Worm (Caenorhabditis elegans) whole organism, young adult: Measurements from ENCODE around the gene trpp-6.

Experiments
- F37B4.10 ChIP-seq: fragments of 200-800 bp; sonication (Bioruptor generic); IDR thresholded peaks from 2 replicates; pipeline ENCODE4 v1.3.6; 2022; ENCODE audit warnings: missing genetic modification characterization, missing compliant biosample characterization
- F49E8.2 ChIP-seq: sonication (generic microtip); optimal IDR thresholded peaks from 3 replicates; lab custom pipeline; 2017; ENCODE audit warnings: missing genetic modification characterization, mild to moderate bottlenecking, missing compliant biosample characterization, antibody characterized with exemption, moderate library complexity; ENCODE audit not compliant: insufficient read depth
- F52B5.7 ChIP-seq: sonication (generic microtip); optimal IDR thresholded peaks from 2 replicates; lab custom pipeline; 2016; ENCODE audit warnings: mild to moderate bottlenecking, missing genetic modification characterization, missing compliant biosample characterization
- F57C9.4 ChIP-seq: sonication (generic microtip); optimal IDR thresholded peaks from 2 replicates; lab custom pipeline; 2017; ENCODE audit warnings: mild to moderate bottlenecking, missing genetic modification characterization, missing compliant biosample characterization
- K11D2.4 ChIP-seq: fragments of 200-800 bp; sonication (Bioruptor generic); IDR thresholded peaks from 2 replicates; pipeline ENCODE4 v1.3.6; 2022; ENCODE audit warnings: missing genetic modification reagents, missing genetic modification characterization, missing compliant biosample characterization
- Y67H2A.10 ChIP-seq: fragments of 200-800 bp; sonication (Bioruptor generic); conservative IDR thresholded peaks from 2 replicates; pipeline ENCODE4 v1.3.6; 2022; ENCODE audit warnings: missing genetic modification reagents, missing genetic modification characterization, missing compliant biosample characterization
- athp-1 ChIP-seq: sonication (generic microtip); optimal IDR thresholded peaks from 2 replicates; lab custom pipeline; 2017; ENCODE audit warnings: mild to moderate bottlenecking, missing genetic modification characterization, missing compliant biosample characterization
- attf-3 ChIP-seq: fragments of 200-800 bp; sonication (Bioruptor generic); conservative IDR thresholded peaks from 2 replicates; pipeline ENCODE4 v1.3.6; 2022; ENCODE audit warnings: missing genetic modification reagents, missing genetic modification characterization, missing compliant biosample characterization
- attf-5 ChIP-seq: fragments of 200-800 bp; sonication (Bioruptor generic); optimal IDR thresholded peaks from 2 replicates; lab custom pipeline; 2018; ENCODE audit warnings: mild to moderate bottlenecking, missing genetic modification characterization, missing compliant biosample characterization
- attf-6 ChIP-seq: fragments of 200-800 bp; sonication (Bioruptor generic); IDR thresholded peaks from 2 replicates; pipeline ENCODE4 v1.3.6; 2022; ENCODE audit warnings: missing genetic modification reagents, missing genetic modification characterization, missing compliant biosample characterization
- ceh-40 ChIP-seq: fragments of 200-800 bp; sonication (Bioruptor generic); IDR thresholded peaks from 2 replicates; pipeline ENCODE4 v1.3.6; 2022; ENCODE audit warnings: missing genetic modification characterization, missing compliant biosample characterization
- die-1 ChIP-seq: sonication (generic microtip); optimal IDR thresholded peaks from 2 replicates; lab custom pipeline; 2016; ENCODE audit warnings: missing genotype, mild to moderate bottlenecking, missing genetic modification characterization, missing compliant biosample characterization
- efl-1 ChIP-seq: fragments of 150-350 bp; optimal IDR thresholded peaks from 2 replicates; lab custom pipeline; 2014; ENCODE audit warnings: missing biosample characterization, missing genetic modification reagents, missing genetic modification characterization
- egl-44 ChIP-seq: fragments of 200-800 bp; sonication (Bioruptor generic); IDR thresholded peaks from 2 replicates; pipeline ENCODE4 v1.3.6; 2022; ENCODE audit warnings: missing genetic modification reagents, missing genetic modification characterization, missing compliant biosample characterization
- egrh-3 ChIP-seq: fragments of 200-800 bp; sonication (Bioruptor generic); IDR thresholded peaks from 2 replicates; pipeline ENCODE4 v1.3.6; 2022; ENCODE audit warnings: missing genetic modification reagents, missing genetic modification characterization, missing compliant biosample characterization
- gei-17 ChIP-seq: fragments of 200-800 bp; sonication (Bioruptor generic); optimal IDR thresholded peaks from 2 replicates; lab custom pipeline; 2018; ENCODE audit warnings: mild to moderate bottlenecking, missing genetic modification characterization, missing compliant biosample characterization
- him-1 ChIP-seq: sonication (generic microtip); optimal IDR thresholded peaks from 2 replicates; lab custom pipeline; 2016; ENCODE audit warnings: missing genotype, missing genetic modification reagents, missing genetic modification characterization, missing compliant biosample characterization
- hrde-1 ChIP-seq: sonication (generic microtip); optimal IDR thresholded peaks from 2 replicates; lab custom pipeline; 2016; ENCODE audit warnings: missing genetic modification characterization, mild to moderate bottlenecking, missing compliant biosample characterization, moderate library complexity, missing genotype, missing genetic modification reagents, borderline replicate concordance
- hsf-1 ChIP-seq: fragments of 200-800 bp; sonication (Bioruptor generic); IDR thresholded peaks from 2 replicates; pipeline ENCODE4 v1.3.6; 2022; ENCODE audit warnings: missing genetic modification reagents, missing genetic modification characterization, missing compliant biosample characterization
- lag-1 ChIP-seq: fragments of 200-800 bp; sonication (Bioruptor generic); IDR thresholded peaks from 2 replicates; pipeline ENCODE4 v1.3.6; 2022; ENCODE audit warnings: missing genetic modification reagents, missing genetic modification characterization, missing compliant biosample characterization
- let-607 ChIP-seq, 2 experiments: fragments of 200-800 bp in 1 of 2; sonication (Bioruptor generic) in 1 of 2; sonication (generic microtip) in 1 of 2; optimal IDR thresholded peaks; 2 replicates each; lab custom pipeline; 2016 to 2018; ENCODE audit warnings: mild to moderate bottlenecking in 2 of 2, missing compliant biosample characterization in 2 of 2, missing genetic modification characterization in 2 of 2, moderate library complexity in 2 of 2, missing genotype in 1 of 2
- lin-35 ChIP-seq, 3 experiments: fragments of 150-350 bp in 2 of 3; sonication (generic microtip) in 1 of 3; optimal IDR thresholded peaks; 2 replicates each; lab custom pipeline; 2014 to 2018; ENCODE audit warnings: missing biosample characterization in 3 of 3, missing genetic modification characterization in 3 of 3, missing genetic modification reagents in 3 of 3
- lin-54 ChIP-seq: fragments of 200-800 bp; sonication (Bioruptor generic); optimal IDR thresholded peaks from 2 replicates; lab custom pipeline; 2018; ENCODE audit warnings: mild to moderate bottlenecking, missing genetic modification characterization, missing compliant biosample characterization
- lsy-27 ChIP-seq: sonication (generic microtip); optimal IDR thresholded peaks from 2 replicates; lab custom pipeline; 2017; ENCODE audit warnings: missing genetic modification characterization, mild to moderate bottlenecking, missing compliant biosample characterization, antibody characterized with exemption, missing genotype, borderline replicate concordance; ENCODE audit not compliant: insufficient read depth
- nhr-120 ChIP-seq: fragments of 200-800 bp; sonication (Bioruptor generic); IDR thresholded peaks from 2 replicates; pipeline ENCODE4 v1.3.6; 2022; ENCODE audit warnings: missing genetic modification characterization, missing compliant biosample characterization
- nhr-27 ChIP-seq: fragments of 200-800 bp; sonication (Bioruptor generic); optimal IDR thresholded peaks from 2 replicates; lab custom pipeline; 2018; ENCODE audit warnings: mild to moderate bottlenecking, missing genetic modification characterization, moderate library complexity, missing compliant biosample characterization
- nhr-80 ChIP-seq: sonication (generic microtip); optimal IDR thresholded peaks from 2 replicates; lab custom pipeline; 2016; ENCODE audit warnings: missing genetic modification characterization, missing compliant biosample characterization
- nhr-90 ChIP-seq: sonication (generic microtip); optimal IDR thresholded peaks from 2 replicates; lab custom pipeline; 2016; ENCODE audit warnings: missing genotype, mild to moderate bottlenecking, missing genetic modification characterization, missing compliant biosample characterization
- pbrm-1 ChIP-seq: fragments of 200-800 bp; sonication (Bioruptor generic); IDR thresholded peaks from 2 replicates; pipeline ENCODE4 v1.3.6; 2022; ENCODE audit warnings: missing genetic modification reagents, missing genetic modification characterization, missing compliant biosample characterization
- pha-4 ChIP-seq: fragments of 150-350 bp; sonication (generic microtip); optimal IDR thresholded peaks from 2 replicates; lab custom pipeline; 2014; ENCODE audit warnings: missing biosample characterization, missing genetic modification reagents, missing genetic modification characterization
- rcor-1 ChIP-seq: fragments of 200-800 bp; sonication (Bioruptor generic); IDR thresholded peaks from 2 replicates; pipeline ENCODE4 v1.3.6; 2022; ENCODE audit warnings: missing genetic modification reagents, missing genetic modification characterization, missing compliant biosample characterization
- snpc-1.1 ChIP-seq: sonication (generic microtip); optimal IDR thresholded peaks from 2 replicates; lab custom pipeline; 2017; ENCODE audit warnings: missing genetic modification characterization, mild to moderate bottlenecking, missing compliant biosample characterization, antibody characterized with exemption, moderate library complexity, missing genotype, missing genetic modification reagents; ENCODE audit not compliant: insufficient read depth
- snpc-4 ChIP-seq, 5 experiments: fragments of 150-350 bp in 1 of 5; sonication (generic microtip) in 4 of 5; optimal IDR thresholded peaks; 2 replicates each; lab custom pipeline; 2014 to 2018; ENCODE audit warnings: missing genetic modification characterization in 5 of 5, missing biosample characterization in 3 of 5, antibody characterized with exemption in 2 of 5, mild to moderate bottlenecking in 2 of 5, missing compliant biosample characterization in 2 of 5, missing genotype in 2 of 5, moderate library complexity in 2 of 5, missing genetic modification reagents in 1 of 5
- sptf-2 ChIP-seq: fragments of 200-800 bp; sonication (Bioruptor generic); optimal IDR thresholded peaks from 2 replicates; lab custom pipeline; 2018; ENCODE audit warnings: mild to moderate bottlenecking, missing genetic modification characterization, missing compliant biosample characterization
- xnd-1 ChIP-seq: sonication (generic microtip); optimal IDR thresholded peaks from 2 replicates; lab custom pipeline; 2016; ENCODE audit warnings: missing genotype, missing genetic modification reagents, missing genetic modification characterization, missing compliant biosample characterization
- ztf-18 ChIP-seq: sonication (generic microtip); optimal IDR thresholded peaks from 2 replicates; lab custom pipeline; 2016; ENCODE audit warnings: missing genotype, mild to moderate bottlenecking, missing genetic modification characterization, missing compliant biosample characterization
- ztf-25 ChIP-seq: fragments of 200-800 bp; sonication (Bioruptor generic); IDR thresholded peaks from 2 replicates; pipeline ENCODE4 v1.3.6; 2022; ENCODE audit warnings: missing genetic modification reagents, missing genetic modification characterization, missing compliant biosample characterization
- ztf-28 ChIP-seq: fragments of 200-800 bp; sonication (Bioruptor generic); IDR thresholded peaks from 2 replicates; pipeline ENCODE4 v1.3.6; 2022; ENCODE audit warnings: missing genetic modification reagents, missing genetic modification characterization, missing compliant biosample characterization

The trpp-6 gene

ce11 chrV:9991610-9992009 is at the start of gene trpp-6, which contains the start of gene rde-1:
Gene trpp-6, plus strand, starts transcription at chrV:9991895.
Gene rde-1, minus strand, starts transcription at chrV:9991642.
- TF ChIP-seq let-607 (tag; optimal IDR thresholded peaks at IDR 0.05; lab: Kevin White, UChicago) = no peak

- TF ChIP-seq K11D2.4 (GFP tag; lab: Robert Waterston, UW) (no peak), lag-1 (GFP tag; lab: Robert Waterston, UW) (no peak), F57C9.4 (no peak), ceh-40 (GFP tag; lab: Robert Waterston, UW) (no peak)
Observed at ce11 chrV:9943039-9943438, 48.7 kb upstream of the trpp-6 start, which contains the start of gene fipr-12. Gene fipr-12, plus strand, starts transcription at chrV:9943339.

ce11 chrV:9944093-9944492 is 47.6 kb upstream of the trpp-6 start, which contains the start of gene sre-28:
Gene sre-28, plus strand, starts transcription at chrV:9944393.
- TF ChIP-seq hsf-1 (GFP tag; lab: Robert Waterston, UW) (no peak), him-1 (tag; lab: Kevin White, UChicago) (no peak), attf-6 (GFP tag; lab: Robert Waterston, UW) (no peak), efl-1 (no peak), snpc-1.1 (tag; lab: Kevin White, UChicago) (no peak), ztf-28 (no peak), F49E8.2 (tag; lab: Kevin White, UChicago) (no peak), lin-54 (GFP tag; lab: Kevin White, UChicago) (no peak), hrde-1 (tag; lab: Kevin White, UChicago) (no peak), athp-1 (tag; lab: Kevin White, UChicago) (no peak), lin-35 (GFP tag; optimal IDR thresholded peaks at IDR 0.05; lab: Kevin White, UChicago) (no peak), Y67H2A.10 (no peak), nhr-90 (tag; lab: Kevin White, UChicago) (no peak)

- TF ChIP-seq attf-3 (GFP tag; lab: Robert Waterston, UW) = no peak
- no peak for TF ChIP-seq rcor-1 (GFP tag; lab: Robert Waterston, UW)
- no peak for TF ChIP-seq nhr-90 (tag; lab: Kevin White, UChicago)
- no peak for TF ChIP-seq Y67H2A.10
- no peak for TF ChIP-seq egl-44 (GFP tag; lab: Robert Waterston, UW)
Observed at ce11 chrV:9948840-9949239, 42.9 kb upstream of the trpp-6 start, which contains the start of gene nlp-58. Gene nlp-58, minus strand, starts transcription at chrV:9948940.

ce11 chrV:9950861-9951260 is 40.8 kb upstream of the trpp-6 start, which contains the start of gene ttr-46:
Gene ttr-46, plus strand, starts transcription at chrV:9951233.
- TF ChIP-seq nhr-27 (tag; lab: Kevin White, UChicago) (no peak), nhr-80 (tag; lab: Kevin White, UChicago) (peak; percentile 69)

ce11 chrV:9952396-9952795 is 39.3 kb upstream of the trpp-6 start, which contains the start of gene mam-5:
Gene mam-5, plus strand, starts transcription at chrV:9952699.
- no peak for TF ChIP-seq die-1 (tag; lab: Kevin White, UChicago)
- TF ChIP-seq egrh-3 = no peak
- no peak for TF ChIP-seq snpc-1.1 (tag; lab: Kevin White, UChicago)
- TF ChIP-seq lsy-27 (tag; lab: Kevin White, UChicago) = no peak
- TF ChIP-seq ztf-25 (GFP tag; lab: Robert Waterston, UW) = no peak
- no peak for TF ChIP-seq snpc-4 (GFP tag; optimal IDR thresholded peaks at IDR 0.05; lab: Kevin White, UChicago)
- no peak for TF ChIP-seq snpc-4 (tag; optimal IDR thresholded peaks at IDR 0.05; lab: Kevin White, UChicago)
- TF ChIP-seq F52B5.7 = no peak
- no peak for TF ChIP-seq attf-5
- TF ChIP-seq ztf-18 (tag; lab: Kevin White, UChicago) = no peak
- TF ChIP-seq gei-17 = no peak
- TF ChIP-seq nhr-80 (tag; lab: Kevin White, UChicago) = no peak
- no peak for TF ChIP-seq nhr-120 (GFP tag; lab: Robert Waterston, UW)
- no peak for TF ChIP-seq sptf-2 (GFP tag; lab: Kevin White, UChicago)
- no peak for TF ChIP-seq pbrm-1 (GFP tag; lab: Robert Waterston, UW)
- no peak for TF ChIP-seq xnd-1 (tag; lab: Kevin White, UChicago)
- TF ChIP-seq F37B4.10 (GFP tag; lab: Robert Waterston, UW) = no peak
- TF ChIP-seq pha-4 (tag; lab: Kevin White, UChicago) = no peak
- no peak for TF ChIP-seq attf-3 (GFP tag; lab: Robert Waterston, UW)
